Worm (Caenorhabditis elegans): Measurements from ENCODE around the gene F42A9.3.

Gene F42A9.3

ce11 chrIV:8617047-8617446 is at the start of gene F42A9.3, which contains the start of gene F42A9.7:
Gene F42A9.3, plus strand, starts transcription at chrIV:8617260.
Gene F42A9.7, minus strand, starts transcription at chrIV:8617147.
- TF ChIP-seq pax-3 (tag; optimal IDR thresholded peaks at IDR 0.05) (no peak), nhr-71 (tag; optimal IDR thresholded peaks at IDR 0.05) (no peak)

ce11 chrIV:8570253-8570652 is 46.8 kb upstream of the F42A9.3 start, which contains the start of gene Y59H11AM.4:
Gene Y59H11AM.4, minus strand, starts transcription at chrIV:8570353.
- no peak for TF ChIP-seq ceh-8 (GFP tag; optimal IDR thresholded peaks at IDR 0.05)
- TF ChIP-seq unc-30 (tag; optimal IDR thresholded peaks at IDR 0.05): no peak
- TF ChIP-seq swsn-7 (tag; optimal IDR thresholded peaks at IDR 0.05): no peak
- no peak for TF ChIP-seq lin-13 (GFP tag; optimal IDR thresholded peaks at IDR 0.05)
- TF ChIP-seq pqm-1 (tag; optimal IDR thresholded peaks at IDR 0.05): no peak
- TF ChIP-seq elt-3 (tag; optimal IDR thresholded peaks at IDR 0.05): no peak
- no peak for TF ChIP-seq nhr-28 (tag; optimal IDR thresholded peaks at IDR 0.05)
- no peak for TF ChIP-seq grh-1 (GFP tag; IDR thresholded peaks at IDR 0.05)
- TF ChIP-seq tbx-2 (tag; optimal IDR thresholded peaks at IDR 0.05): no peak
- no peak for TF ChIP-seq unc-62 (GFP tag; optimal IDR thresholded peaks at IDR 0.05)
- TF ChIP-seq ama-1 (optimal IDR thresholded peaks at IDR 0.05): no peak
- no peak for TF ChIP-seq xbp-1 (tag; optimal IDR thresholded peaks at IDR 0.05)
- no peak for TF ChIP-seq dsc-1 (tag; optimal IDR thresholded peaks at IDR 0.05)

ce11 chrIV:8570719-8571118 is 46.3 kb upstream of the F42A9.3 start:
- TF ChIP-seq nhr-90 (tag; optimal IDR thresholded peaks at IDR 0.05; ENCODE audit: poor library complexity): no peak
- TF ChIP-seq nhr-20 (tag; optimal IDR thresholded peaks at IDR 0.05): no peak
- no peak for TF ChIP-seq nhr-84 (tag; optimal IDR thresholded peaks at IDR 0.05)
- no peak for TF ChIP-seq nhr-76 (tag; optimal IDR thresholded peaks at IDR 0.05)
- TF ChIP-seq snpc-4 (tag; optimal IDR thresholded peaks at IDR 0.05): no peak
- TF ChIP-seq zip-4 (GFP tag; optimal IDR thresholded peaks at IDR 0.05): no peak
- no peak for TF ChIP-seq nhr-77 (tag; optimal IDR thresholded peaks at IDR 0.05)
- TF ChIP-seq mab-9 (GFP tag; IDR thresholded peaks at IDR 0.05): no peak
- no peak for TF ChIP-seq C16A3.4 (tag; optimal IDR thresholded peaks at IDR 0.05)
- no peak for TF ChIP-seq elt-2 (tag; optimal IDR thresholded peaks at IDR 0.05)
- no peak for TF ChIP-seq elt-3 (tag; optimal IDR thresholded peaks at IDR 0.05)
- TF ChIP-seq ceh-82 (tag; optimal IDR thresholded peaks at IDR 0.05): no peak
- no peak for TF ChIP-seq nhr-12 (tag; optimal IDR thresholded peaks at IDR 0.05)

ce11 chrIV:8571138-8571537 is 45.9 kb upstream of the F42A9.3 start, which contains the start of gene Y59H11AM.1:
Gene Y59H11AM.1, plus strand, starts transcription at chrIV:8571438.
- TF ChIP-seq hlh-4 (tag; optimal IDR thresholded peaks at IDR 0.05) (no peak), nhr-47 (tag; optimal IDR thresholded peaks at IDR 0.05) (no peak), tlp-1 (tag; optimal IDR thresholded peaks at IDR 0.05) (no peak), ztf-11 (tag; optimal IDR thresholded peaks at IDR 0.05) (no peak), ceh-8 (GFP tag; optimal IDR thresholded peaks at IDR 0.05) (no peak), mep-1 (tag; optimal IDR thresholded peaks at IDR 0.05) (no peak), elt-2 (tag; optimal IDR thresholded peaks at IDR 0.05) (no peak), nhr-76 (tag; optimal IDR thresholded peaks at IDR 0.05) (no peak), snu-23 (GFP tag; optimal IDR thresholded peaks at IDR 0.05) (no peak), blmp-1 (tag; optimal IDR thresholded peaks at IDR 0.05) (no peak), zip-4 (GFP tag; optimal IDR thresholded peaks at IDR 0.05) (no peak), Y116A8C.19 (tag; optimal IDR thresholded peaks at IDR 0.05; ENCODE audit: borderline replicate concordance) (no peak)
